Fruit fly (Drosophila melanogaster) whole organism, embryonic: ENCODE data around the gene CG34451.

Experiments used
- CG10147 ChIP-seq: fragments of 200-800 bp; sonication (Bioruptor generic); optimal IDR thresholded peaks from 2 replicates; lab custom pipeline; 2019; ENCODE audit warnings: missing biosample characterization, mild to moderate bottlenecking, missing genetic modification characterization, moderate library complexity
- CG10431 ChIP-seq: fragments of 200-800 bp; sonication (Bioruptor generic); optimal IDR thresholded peaks from 3 replicates; lab custom pipeline; 2018; ENCODE audit warnings: missing biosample characterization, mild to moderate bottlenecking, missing genetic modification characterization
- CG11398 ChIP-seq: fragments of 200-800 bp; sonication (Bioruptor generic); optimal IDR thresholded peaks from 2 replicates; lab custom pipeline; 2016; ENCODE audit warnings: missing biosample characterization, missing genetic modification characterization
- CG12659 ChIP-seq: fragments of 200-800 bp; sonication (Bioruptor generic); optimal IDR thresholded peaks from 3 replicates; lab custom pipeline; 2017; ENCODE audit warnings: mild to moderate bottlenecking, missing biosample characterization, missing genetic modification reagents, missing genetic modification characterization
- CG12769 ChIP-seq: fragments of 200-800 bp; sonication (Bioruptor generic); optimal IDR thresholded peaks from 2 replicates; lab custom pipeline; 2019; ENCODE audit warnings: missing biosample characterization, mild to moderate bottlenecking, missing genetic modification characterization, moderate library complexity
- CG13624 ChIP-seq: fragments of 200-800 bp; sonication (Bioruptor generic); optimal IDR thresholded peaks from 2 replicates; lab custom pipeline; 2016; ENCODE audit warnings: missing biosample characterization, missing genetic modification characterization
- CG2129 ChIP-seq: fragments of 200-800 bp; sonication (Bioruptor generic); IDR thresholded peaks from 2 replicates; pipeline ENCODE4 v1.3.6; 2022; ENCODE audit warnings: missing biosample characterization, missing genetic modification characterization; ENCODE audit not compliant: partially characterized antibody
- CG2199 ChIP-seq: fragments of 200-800 bp; sonication (Bioruptor generic); IDR thresholded peaks from 3 replicates; pipeline ENCODE4 v1.3.6; 2022; ENCODE audit warnings: missing biosample characterization, missing genetic modification characterization
- CG2678 ChIP-seq: fragments of 200-800 bp; sonication (Bioruptor generic); optimal IDR thresholded peaks from 3 replicates; lab custom pipeline; 2019; ENCODE audit warnings: missing biosample characterization, mild to moderate bottlenecking, missing genetic modification characterization, moderate library complexity
- CG31388 ChIP-seq: fragments of 200-800 bp; sonication (Bioruptor generic); optimal IDR thresholded peaks from 2 replicates; lab custom pipeline; 2016; ENCODE audit warnings: missing biosample characterization, missing genetic modification characterization
- CG34376 ChIP-seq: fragments of 200-800 bp; sonication (Bioruptor generic); optimal IDR thresholded peaks from 2 replicates; lab custom pipeline; 2018; ENCODE audit warnings: missing biosample characterization, mild to moderate bottlenecking, missing genetic modification characterization
- CG3726 ChIP-seq: fragments of 200-800 bp; sonication (Bioruptor generic); IDR thresholded peaks from 3 replicates; pipeline ENCODE4, ENCODE4 v1.3.6; 2022; ENCODE audit warnings: missing biosample characterization, missing genetic modification characterization
- CG4360 ChIP-seq: fragments of 200-800 bp; sonication (Bioruptor generic); IDR thresholded peaks from 2 replicates; pipeline ENCODE4 v1.3.6; 2022; ENCODE audit warnings: missing biosample characterization, missing genetic modification characterization
- CG4617 ChIP-seq: fragments of 200-800 bp; sonication (Bioruptor generic); optimal IDR thresholded peaks from 3 replicates; lab custom pipeline; 2016; ENCODE audit warnings: missing biosample characterization, missing genetic modification characterization, borderline replicate concordance
- CG7372 ChIP-seq: fragments of 200-800 bp; sonication (Bioruptor generic); IDR thresholded peaks from 2 replicates; pipeline ENCODE4 v1.3.6; 2022; ENCODE audit warnings: missing biosample characterization, missing genetic modification characterization
- CG7556 ChIP-seq: fragments of 200-800 bp; sonication (Bioruptor generic); optimal IDR thresholded peaks from 2 replicates; lab custom pipeline; 2017; ENCODE audit warnings: missing biosample characterization, mild to moderate bottlenecking, missing genetic modification characterization
- CG8281 ChIP-seq: fragments of 200-800 bp; sonication (Bioruptor generic); optimal IDR thresholded peaks from 2 replicates; lab custom pipeline; 2018; ENCODE audit warnings: missing biosample characterization, mild to moderate bottlenecking, missing genetic modification characterization, moderate library complexity
- CG8388 ChIP-seq: fragments of 200-800 bp; sonication (Bioruptor generic); optimal IDR thresholded peaks from 2 replicates; lab custom pipeline; 2019; ENCODE audit warnings: missing biosample characterization, mild to moderate bottlenecking, missing genetic modification characterization, moderate library complexity
- CG9215 ChIP-seq: fragments of 200-800 bp; sonication (Bioruptor generic); IDR thresholded peaks from 2 replicates; pipeline ENCODE4 v1.3.6; 2022; ENCODE audit warnings: missing biosample characterization, missing genetic modification characterization
- CG9876 ChIP-seq: fragments of 200-800 bp; sonication (Bioruptor generic); optimal IDR thresholded peaks from 2 replicates; lab custom pipeline; 2016; ENCODE audit warnings: missing biosample characterization, missing genetic modification characterization
- CoRest ChIP-seq: fragments of 200-800 bp; sonication (Bioruptor generic); optimal IDR thresholded peaks from 3 replicates; lab custom pipeline; 2018; ENCODE audit warnings: missing biosample characterization, mild to moderate bottlenecking, missing genetic modification characterization, moderate library complexity
- Dfd ChIP-seq, 2 experiments: fragments of >200 bp; optimal IDR thresholded peaks; 2 replicates each; lab custom pipeline; 2017; ENCODE audit warnings: missing biosample characterization in 2 of 2, missing genetic modification characterization in 2 of 2
- HLH54F ChIP-seq: fragments of 200-800 bp; sonication (Bioruptor generic); optimal IDR thresholded peaks from 3 replicates; lab custom pipeline; 2016; ENCODE audit warnings: missing biosample characterization, missing genetic modification characterization
- HmgD ChIP-seq: fragments of 200-800 bp; sonication (Bioruptor generic); optimal IDR thresholded peaks from 3 replicates; lab custom pipeline; 2016; ENCODE audit warnings: missing biosample characterization, missing genetic modification characterization
- MBD-R2 ChIP-seq: fragments of 200-800 bp; sonication (Bioruptor generic); IDR thresholded peaks from 2 replicates; pipeline ENCODE4 v1.3.6; 2022; ENCODE audit warnings: missing biosample characterization, missing genetic modification characterization
- MTF-1 ChIP-seq: fragments of 200-800 bp; sonication (Bioruptor generic); optimal IDR thresholded peaks from 2 replicates; lab custom pipeline; 2018; ENCODE audit warnings: missing biosample characterization, mild to moderate bottlenecking, missing genetic modification characterization, borderline replicate concordance
- Med ChIP-seq: fragments of 200-800 bp; sonication (Bioruptor generic); peaks from one replicate; lab custom pipeline; 2016; ENCODE audit warnings: missing biosample characterization, missing genetic modification characterization, mild to moderate bottlenecking, inconsistent platforms, moderate library complexity
- Pdp1 ChIP-seq, 2 experiments: fragments of 200-800 bp; sonication (Bioruptor generic); optimal IDR thresholded peaks; 3 replicates each; lab custom pipeline; 2016; ENCODE audit warnings: missing biosample characterization in 2 of 2, missing genetic modification characterization in 2 of 2, mild to moderate bottlenecking in 1 of 2, moderate library complexity in 1 of 2
- Ptx1 ChIP-seq: fragments of 200-800 bp; sonication (Bioruptor generic); IDR thresholded peaks from 2 replicates; pipeline ENCODE4 v1.3.6; 2022; ENCODE audit warnings: missing biosample characterization, missing genetic modification characterization
- Sry-β ChIP-seq: fragments of 200-800 bp; sonication (Bioruptor generic); optimal IDR thresholded peaks from 2 replicates; lab custom pipeline; 2018; ENCODE audit warnings: missing biosample characterization, mild to moderate bottlenecking, missing genetic modification characterization, moderate library complexity
- YL-1 ChIP-seq: fragments of 200-800 bp; sonication (Bioruptor generic); optimal IDR thresholded peaks from 3 replicates; lab custom pipeline; 2017; ENCODE audit warnings: missing biosample characterization, mild to moderate bottlenecking, missing genetic modification characterization
- ash1 ChIP-seq: fragments of 200-800 bp; sonication (Bioruptor generic); optimal IDR thresholded peaks from 2 replicates; lab custom pipeline; 2018; ENCODE audit warnings: missing biosample characterization, mild to moderate bottlenecking, missing genetic modification characterization
- az2 ChIP-seq: fragments of 200-800 bp; sonication (Bioruptor generic); optimal IDR thresholded peaks from 3 replicates; lab custom pipeline; 2016; ENCODE audit warnings: missing biosample characterization, missing genetic modification characterization
- dmrt11E ChIP-seq: fragments of 200-800 bp; sonication (Bioruptor generic); optimal IDR thresholded peaks from 3 replicates; lab custom pipeline; 2018; ENCODE audit warnings: missing biosample characterization, mild to moderate bottlenecking, missing genetic modification characterization, moderate library complexity
- dpn ChIP-seq, 2 experiments: fragments of 200-800 bp; sonication (Bioruptor generic); optimal IDR thresholded peaks; 3 replicates each; lab custom pipeline; 2016; ENCODE audit warnings: missing biosample characterization in 2 of 2, missing genetic modification characterization in 2 of 2
- fu2 ChIP-seq: fragments of 200-800 bp; sonication (Bioruptor generic); optimal IDR thresholded peaks from 2 replicates; lab custom pipeline; 2016; ENCODE audit warnings: missing biosample characterization, missing genetic modification characterization
- gem ChIP-seq: fragments of 200-800 bp; sonication (Bioruptor generic); optimal IDR thresholded peaks from 2 replicates; lab custom pipeline; 2019; ENCODE audit warnings: missing biosample characterization, mild to moderate bottlenecking, missing genetic modification characterization, moderate library complexity
- ham ChIP-seq: fragments of 200-800 bp; sonication (Bioruptor generic); IDR thresholded peaks from 2 replicates; pipeline ENCODE4 v1.3.6; 2022; ENCODE audit warnings: missing biosample characterization, missing genetic modification characterization
- hbn ChIP-seq: fragments of 200-800 bp; sonication (Bioruptor generic); IDR thresholded peaks from 2 replicates; pipeline ENCODE4 v1.3.6; 2022; ENCODE audit warnings: missing biosample characterization, missing genetic modification characterization; ENCODE audit not compliant: partially characterized antibody
- lov ChIP-seq, 2 experiments: fragments of 200-800 bp in 1 of 2; fragments of >200 bp in 1 of 2; sonication (Bioruptor generic) in 1 of 2; IDR thresholded peaks in 1 of 2; optimal IDR thresholded peaks in 1 of 2; 2 replicates in 1 of 2; 3 replicates in 1 of 2; pipeline versions ENCODE4 v1.3.6 to Lab custom; 2017 to 2022; ENCODE audit warnings: missing biosample characterization in 1 of 2, missing genetic modification characterization in 1 of 2
- otp ChIP-seq: fragments of 200-800 bp; sonication (Bioruptor generic); IDR thresholded peaks from 3 replicates; pipeline ENCODE4, ENCODE4 v1.3.6; 2022; ENCODE audit warnings: missing biosample characterization, missing genetic modification characterization
- pita ChIP-seq: fragments of 200-800 bp; sonication (Bioruptor generic); optimal IDR thresholded peaks from 2 replicates; lab custom pipeline; 2017; ENCODE audit warnings: missing biosample characterization, mild to moderate bottlenecking, missing genetic modification characterization
- rib ChIP-seq: fragments of 200-800 bp; sonication (Bioruptor generic); IDR thresholded peaks from 2 replicates; pipeline ENCODE4 v1.3.6; 2022; ENCODE audit warnings: missing biosample characterization, missing genetic modification characterization
- row ChIP-seq: fragments of 200-800 bp; sonication (Bioruptor generic); IDR thresholded peaks from 3 replicates; pipeline ENCODE4 v1.3.6; 2022; ENCODE audit warnings: missing biosample characterization, missing genetic modification characterization
- sd ChIP-seq: fragments of 200-800 bp; sonication (Bioruptor generic); optimal IDR thresholded peaks from 3 replicates; lab custom pipeline; 2018; ENCODE audit warnings: missing biosample characterization, mild to moderate bottlenecking, missing genetic modification characterization, moderate library complexity
- sima ChIP-seq: fragments of 200-800 bp; sonication (Bioruptor generic); optimal IDR thresholded peaks from 2 replicates; lab custom pipeline; 2016; ENCODE audit warnings: missing biosample characterization, missing genetic modification characterization
- slou ChIP-seq: fragments of 200-800 bp; sonication (Bioruptor generic); optimal IDR thresholded peaks from 3 replicates; lab custom pipeline; 2016; ENCODE audit warnings: missing biosample characterization, missing genetic modification characterization
- tap ChIP-seq: fragments of 200-800 bp; optimal IDR thresholded peaks from 3 replicates; lab custom pipeline; 2019; ENCODE audit warnings: missing biosample characterization, mild to moderate bottlenecking, missing genetic modification characterization, moderate library complexity
- tin ChIP-seq: fragments of 200-800 bp; sonication (Bioruptor generic); optimal IDR thresholded peaks from 3 replicates; lab custom pipeline; 2016; ENCODE audit warnings: missing biosample characterization, missing genetic modification characterization
- tll ChIP-seq, 2 experiments: fragments of 200-800 bp in 1 of 2; fragments of >200 bp in 1 of 2; sonication (Bioruptor generic) in 1 of 2; optimal IDR thresholded peaks; 2 replicates each; lab custom pipeline; 2017 to 2019; ENCODE audit warnings: missing biosample characterization in 2 of 2, missing genetic modification characterization in 2 of 2, mild to moderate bottlenecking in 1 of 2, moderate library complexity in 1 of 2

Gene CG34451

dm6 chr3L:15695195-15695594 is 3.3 kb upstream of the CG34451 start (continued):
- TF ChIP-seq Sry-β (no peak), Dfd (GFP tag; optimal IDR thresholded peaks at IDR 0.05; lab: Kevin White, UChicago) (no peak), CG12769 (tag; lab: Kevin White, UChicago) (peak; percentile 71), ash1 (GFP tag; lab: Kevin White, UChicago) (no peak), HLH54F (GFP tag; lab: Kevin White, UChicago) (no peak), az2 (GFP tag; lab: Kevin White, UChicago) (no peak), CG4360 (GFP tag; lab: Robert Waterston, UW) (no peak), CG31388 (no peak), tap (tag; lab: Kevin White, UChicago) (no peak), CG2199 (GFP tag; lab: Robert Waterston, UW) (no peak), hbn (GFP tag; lab: Robert Waterston, UW) (no peak), CG12659 (GFP tag; lab: Kevin White, UChicago) (no peak), CG4617 (GFP tag; lab: Kevin White, UChicago) (no peak), YL-1 (GFP tag; lab: Kevin White, UChicago) (no peak), CG2129 (no peak), Pdp1 (GFP tag; optimal IDR thresholded peaks at IDR 0.05; lab: Kevin White, UChicago) (peak in 1 of 2 experiments; percentile 42), Med (GFP tag; lab: Kevin White, UChicago) (no peak), pita (GFP tag; lab: Kevin White, UChicago) (no peak)
- TF ChIP-seq, all 482 proteins: peak for 12

dm6 chr3L:15694406-15694805 is 2.5 kb upstream of the CG34451 start:
- TF ChIP-seq CG3726, result no peak
- TF ChIP-seq CG8388 (GFP tag; lab: Kevin White, UChicago), result peak; percentile 81
- no peak for TF ChIP-seq Ptx1 (GFP tag; lab: Robert Waterston, UW)
- no peak for TF ChIP-seq CG34376
- TF ChIP-seq rib (GFP tag; lab: Robert Waterston, UW), result no peak
- TF ChIP-seq CG13624, result no peak
- TF ChIP-seq CG11398, result no peak
- TF ChIP-seq CG7556, result no peak
- no peak for TF ChIP-seq lov (optimal IDR thresholded peaks at IDR 0.05; lab: Kevin White, UChicago)
- no peak for TF ChIP-seq lov (GFP tag; IDR thresholded peaks at IDR 0.05; lab: Robert Waterston, UW)
- peak; percentile 33; the same call in 1 of the 3 replicates for TF ChIP-seq row (GFP tag; lab: Robert Waterston, UW)
- no peak for TF ChIP-seq CG10431 (GFP tag; lab: Kevin White, UChicago)
- no peak for TF ChIP-seq CG9876 (GFP tag; lab: Kevin White, UChicago)
- no peak for TF ChIP-seq slou (GFP tag; lab: Kevin White, UChicago)
- TF ChIP-seq HmgD (GFP tag; lab: Kevin White, UChicago), result no peak
- no peak for TF ChIP-seq tin (GFP tag; lab: Kevin White, UChicago)
- no peak for TF ChIP-seq fu2 (GFP tag; lab: Kevin White, UChicago)
- no peak for TF ChIP-seq MTF-1 (GFP tag; lab: Kevin White, UChicago)
- no peak for TF ChIP-seq tll (GFP tag; optimal IDR thresholded peaks at IDR 0.05; lab: Kevin White, UChicago)
- TF ChIP-seq CG8281, result peak; percentile 7
- TF ChIP-seq dpn (GFP tag; optimal IDR thresholded peaks at IDR 0.05; lab: Kevin White, UChicago), result peak in 1 of 2 experiments; percentile 7
- no peak for TF ChIP-seq dmrt11E (tag; lab: Kevin White, UChicago)
- TF ChIP-seq CG7372 (GFP tag; lab: Robert Waterston, UW), result no peak
- TF ChIP-seq sima (GFP tag; lab: Kevin White, UChicago), result no peak
- no peak for TF ChIP-seq CoRest (tag; lab: Kevin White, UChicago)
- peak; percentile 19 for TF ChIP-seq sd
- TF ChIP-seq CG2678 (tag; lab: Kevin White, UChicago), result no peak
- TF ChIP-seq CG9215 (GFP tag; lab: Robert Waterston, UW), result no peak
- TF ChIP-seq otp (GFP tag; lab: Robert Waterston, UW), result 0 out of 3 replicates have a peak, but pooled peaks have one; percentile 43
- no peak for TF ChIP-seq gem (tag; lab: Kevin White, UChicago)
- TF ChIP-seq MBD-R2 (GFP tag; lab: Robert Waterston, UW), result no peak
- TF ChIP-seq CG10147, result no peak
- no peak for TF ChIP-seq ham (GFP tag; lab: Robert Waterston, UW)
